Fruit fly (Drosophila melanogaster) whole organism, prepupa: ENCODE results near the gene Gsc.

Source experiments
- CG32006 ChIP-seq: fragments of 200-800 bp; sonication (Bioruptor generic); optimal IDR thresholded peaks from 3 replicates; lab custom pipeline; 2017; ENCODE audit warnings: missing biosample characterization, mild to moderate bottlenecking, missing genetic modification characterization
- CG6163 ChIP-seq: fragments of 200-800 bp; sonication (Bioruptor generic); IDR thresholded peaks from 3 replicates; pipeline ENCODE4 v1.3.6; 2022; ENCODE audit warnings: missing biosample characterization, missing genetic modification characterization
- CG6792 ChIP-seq: fragments of 200-800 bp; sonication (Bioruptor generic); optimal IDR thresholded peaks from 3 replicates; lab custom pipeline; 2016; ENCODE audit warnings: missing biosample characterization, missing genetic modification characterization
- CG7368 ChIP-seq: fragments of 200-800 bp; sonication (Bioruptor generic); optimal IDR thresholded peaks from 3 replicates; lab custom pipeline; 2016; ENCODE audit warnings: missing biosample characterization, missing genetic modification characterization
- CG8119 ChIP-seq: fragments of 200-800 bp; sonication (Bioruptor generic); IDR thresholded peaks from 3 replicates; pipeline ENCODE4 v1.3.6; 2022; ENCODE audit warnings: missing biosample characterization, missing genetic modification characterization
- Eip93F ChIP-seq: fragments of 200-800 bp; sonication (Bioruptor generic); optimal IDR thresholded peaks from 2 replicates; lab custom pipeline; 2016; ENCODE audit warnings: missing biosample characterization, mild to moderate bottlenecking, missing genetic modification characterization
- Lpt ChIP-seq: fragments of 200-800 bp; sonication (Bioruptor generic); optimal IDR thresholded peaks from 3 replicates; lab custom pipeline; 2016; ENCODE audit warnings: missing biosample characterization, missing genetic modification characterization
- Sox102F ChIP-seq: fragments of 200-800 bp; sonication (Bioruptor generic); optimal IDR thresholded peaks from 2 replicates; lab custom pipeline; 2016; ENCODE audit warnings: missing biosample characterization, mild to moderate bottlenecking, missing genetic modification characterization
- net ChIP-seq: fragments of 200-800 bp; sonication (Bioruptor generic); optimal IDR thresholded peaks from 3 replicates; lab custom pipeline; 2016; ENCODE audit warnings: missing biosample characterization, missing genetic modification characterization

dm6 chr2L:630177-630576, 35.7 kb upstream of the Gsc start:
- TF ChIP-seq CG6792 (GFP tag; lab: Kevin White, UChicago) (no peak), Eip93F (GFP tag; lab: Kevin White, UChicago) (no peak), Sox102F (no peak), Lpt (no peak), net (GFP tag; lab: Kevin White, UChicago) (peak; percentile 4), CG32006 (GFP tag; lab: Kevin White, UChicago) (peak; percentile 48), CG8119 (GFP tag; lab: Robert Waterston, UW) (peak; percentile 32; the same call in 1 of the 3 replicates), CG6163 (GFP tag; lab: Robert Waterston, UW) (0 out of 3 replicates have a peak, but pooled peaks have one; percentile 26), CG7368 (GFP tag; lab: Kevin White, UChicago) (no peak)
